Worm (Caenorhabditis elegans): ENCODE measurements around the gene F22B5.10.

ce11 chrII:8475306-8475822 is 8.4 kb downstream of the F22B5.10 start, which contains the start of the genes M05D6.1 and M05D6.3:
- TF ChIP-seq crh-2 (tag; optimal IDR thresholded peaks at IDR 0.05) (no peak), lin-13 (GFP tag; optimal IDR thresholded peaks at IDR 0.05) (no peak), fos-1 (tag; optimal IDR thresholded peaks at IDR 0.05) (no peak), F13H6.1 (tag; optimal IDR thresholded peaks at IDR 0.05) (no peak), alr-1 (tag; optimal IDR thresholded peaks at IDR 0.05) (no peak), ceh-82 (tag; optimal IDR thresholded peaks at IDR 0.05) (no peak), unc-62 (GFP tag; optimal IDR thresholded peaks at IDR 0.05) (no peak), elt-3 (tag; optimal IDR thresholded peaks at IDR 0.05) (no peak), ztf-1 (GFP tag; conservative IDR thresholded peaks at IDR 0.05) (no peak), snpc-4 (tag; optimal IDR thresholded peaks at IDR 0.05) (no peak)

All from whole organism, L2 larva.